Worm (Caenorhabditis elegans) whole organism, young adult: ENCODE results near the gene D1005.2.

Source experiments
- B0035.1 ChIP-seq: sonication (generic microtip); optimal IDR thresholded peaks from 2 replicates; lab custom pipeline; 2016; ENCODE audit warnings: missing genetic modification characterization, mild to moderate bottlenecking, missing compliant biosample characterization, missing genotype, missing genetic modification reagents
- B0261.1 ChIP-seq: sonication (generic microtip); optimal IDR thresholded peaks from 2 replicates; lab custom pipeline; 2016; ENCODE audit warnings: mild to moderate bottlenecking, missing genetic modification characterization, moderate library complexity, missing compliant biosample characterization
- C06A6.2 ChIP-seq: fragments of 200-800 bp; sonication (Bioruptor generic); conservative IDR thresholded peaks from 2 replicates; pipeline ENCODE4 v1.3.6; 2022; ENCODE audit warnings: missing genetic modification characterization, missing compliant biosample characterization
- C17E4.6 ChIP-seq: fragments of 200-800 bp; sonication (Bioruptor generic); IDR thresholded peaks from 2 replicates; pipeline ENCODE4 v1.3.6; 2022; ENCODE audit warnings: missing genetic modification reagents, missing genetic modification characterization, missing compliant biosample characterization
- F22D6.2 ChIP-seq: sonication (generic microtip); optimal IDR thresholded peaks from 2 replicates; lab custom pipeline; 2016; ENCODE audit warnings: mild to moderate bottlenecking, missing genetic modification characterization, missing compliant biosample characterization
- F37B4.10 ChIP-seq: fragments of 200-800 bp; sonication (Bioruptor generic); IDR thresholded peaks from 2 replicates; pipeline ENCODE4 v1.3.6; 2022; ENCODE audit warnings: missing genetic modification characterization, missing compliant biosample characterization
- F39B2.1 ChIP-seq: fragments of 200-800 bp; sonication (Bioruptor generic); IDR thresholded peaks from 2 replicates; pipeline ENCODE4 v1.3.6; 2022; ENCODE audit warnings: missing genetic modification reagents, missing genetic modification characterization, missing compliant biosample characterization
- F55B11.4 ChIP-seq: sonication (generic microtip); optimal IDR thresholded peaks from 2 replicates; lab custom pipeline; 2016; ENCODE audit warnings: missing compliant biosample characterization, missing genetic modification characterization, borderline replicate concordance; ENCODE audit not compliant: insufficient read depth
- F57A8.1 ChIP-seq: fragments of 200-800 bp; sonication (Bioruptor generic); optimal IDR thresholded peaks from 2 replicates; lab custom pipeline; 2018; ENCODE audit warnings: mild to moderate bottlenecking, missing genetic modification characterization, moderate library complexity, missing compliant biosample characterization
- T07F8.4 ChIP-seq: sonication (generic microtip); optimal IDR thresholded peaks from 2 replicates; lab custom pipeline; 2016; ENCODE audit warnings: mild to moderate bottlenecking, missing genetic modification characterization, moderate library complexity, missing compliant biosample characterization
- Y67H2A.10 ChIP-seq: fragments of 200-800 bp; sonication (Bioruptor generic); conservative IDR thresholded peaks from 2 replicates; pipeline ENCODE4 v1.3.6; 2022; ENCODE audit warnings: missing genetic modification reagents, missing genetic modification characterization, missing compliant biosample characterization
- attf-5 ChIP-seq: fragments of 200-800 bp; sonication (Bioruptor generic); optimal IDR thresholded peaks from 2 replicates; lab custom pipeline; 2018; ENCODE audit warnings: mild to moderate bottlenecking, missing genetic modification characterization, missing compliant biosample characterization
- ceh-100 ChIP-seq: fragments of 200-800 bp; sonication (Bioruptor generic); IDR thresholded peaks from 2 replicates; pipeline ENCODE4 v1.3.6; 2022; ENCODE audit warnings: missing genetic modification reagents, missing genetic modification characterization, missing compliant biosample characterization
- ceh-58 ChIP-seq: fragments of 200-800 bp; sonication (Bioruptor generic); IDR thresholded peaks from 2 replicates; pipeline ENCODE4 v1.3.6; 2022; ENCODE audit warnings: missing genetic modification characterization, missing compliant biosample characterization
- ceh-79 ChIP-seq: sonication (generic microtip); optimal IDR thresholded peaks from 2 replicates; lab custom pipeline; 2017; ENCODE audit warnings: mild to moderate bottlenecking, missing genetic modification characterization, missing compliant biosample characterization
- die-1 ChIP-seq: sonication (generic microtip); optimal IDR thresholded peaks from 2 replicates; lab custom pipeline; 2016; ENCODE audit warnings: missing genotype, mild to moderate bottlenecking, missing genetic modification characterization, missing compliant biosample characterization
- dpff-1 ChIP-seq: sonication (generic microtip); optimal IDR thresholded peaks from 2 replicates; lab custom pipeline; 2017; ENCODE audit warnings: mild to moderate bottlenecking, missing genetic modification characterization, missing compliant biosample characterization
- egrh-3 ChIP-seq: fragments of 200-800 bp; sonication (Bioruptor generic); IDR thresholded peaks from 2 replicates; pipeline ENCODE4 v1.3.6; 2022; ENCODE audit warnings: missing genetic modification reagents, missing genetic modification characterization, missing compliant biosample characterization
- ekl-4 ChIP-seq: fragments of 200-800 bp; sonication (Bioruptor generic); IDR thresholded peaks from 2 replicates; pipeline ENCODE4 v1.3.6; 2022; ENCODE audit warnings: missing genetic modification reagents, missing genetic modification characterization, missing compliant biosample characterization
- fkh-3 ChIP-seq: sonication (generic microtip); optimal IDR thresholded peaks from 2 replicates; lab custom pipeline; 2016; ENCODE audit warnings: mild to moderate bottlenecking, missing genetic modification characterization, missing compliant biosample characterization
- hmg-1.2 ChIP-seq: fragments of 200-800 bp; sonication (Bioruptor generic); IDR thresholded peaks from 2 replicates; pipeline ENCODE4 v1.3.6; 2022; ENCODE audit warnings: missing genetic modification reagents, missing genetic modification characterization, missing compliant biosample characterization
- let-607 ChIP-seq, 2 experiments: fragments of 200-800 bp in 1 of 2; sonication (Bioruptor generic) in 1 of 2; sonication (generic microtip) in 1 of 2; optimal IDR thresholded peaks; 2 replicates each; lab custom pipeline; 2016 to 2018; ENCODE audit warnings: mild to moderate bottlenecking in 2 of 2, missing compliant biosample characterization in 2 of 2, missing genetic modification characterization in 2 of 2, moderate library complexity in 2 of 2, missing genotype in 1 of 2
- lin-26 ChIP-seq: fragments of 200-800 bp; sonication (Bioruptor generic); IDR thresholded peaks from 2 replicates; pipeline ENCODE4 v1.3.6; 2022; ENCODE audit warnings: missing genetic modification reagents, missing genetic modification characterization, missing compliant biosample characterization
- lin-35 ChIP-seq, 3 experiments: fragments of 150-350 bp in 2 of 3; sonication (generic microtip) in 1 of 3; optimal IDR thresholded peaks; 2 replicates each; lab custom pipeline; 2014 to 2018; ENCODE audit warnings: missing biosample characterization in 3 of 3, missing genetic modification characterization in 3 of 3, missing genetic modification reagents in 3 of 3
- lin-54 ChIP-seq: fragments of 200-800 bp; sonication (Bioruptor generic); optimal IDR thresholded peaks from 2 replicates; lab custom pipeline; 2018; ENCODE audit warnings: mild to moderate bottlenecking, missing genetic modification characterization, missing compliant biosample characterization
- lsy-27 ChIP-seq: sonication (generic microtip); optimal IDR thresholded peaks from 2 replicates; lab custom pipeline; 2017; ENCODE audit warnings: missing genetic modification characterization, mild to moderate bottlenecking, missing compliant biosample characterization, antibody characterized with exemption, missing genotype, borderline replicate concordance; ENCODE audit not compliant: insufficient read depth
- madf-3 ChIP-seq: fragments of 200-800 bp; sonication (Bioruptor generic); IDR thresholded peaks from 2 replicates; pipeline ENCODE4 v1.3.6; 2022; ENCODE audit warnings: missing genetic modification reagents, missing genetic modification characterization, missing compliant biosample characterization
- madf-6 ChIP-seq: fragments of 200-800 bp; sonication (Bioruptor generic); IDR thresholded peaks from 2 replicates; pipeline ENCODE4 v1.3.6; 2022; ENCODE audit warnings: missing genetic modification reagents, missing genetic modification characterization, missing compliant biosample characterization
- mcd-1 ChIP-seq: fragments of 200-800 bp; sonication (Bioruptor generic); IDR thresholded peaks from 2 replicates; pipeline ENCODE4 v1.3.6; 2022; ENCODE audit warnings: missing genetic modification reagents, missing genetic modification characterization, missing compliant biosample characterization
- nfya-2 ChIP-seq: fragments of 200-800 bp; sonication (Bioruptor generic); IDR thresholded peaks from 2 replicates; pipeline ENCODE4 v1.3.6; 2022; ENCODE audit warnings: missing genetic modification reagents, missing genetic modification characterization, missing compliant biosample characterization
- nfyb-1 ChIP-seq: fragments of 200-800 bp; sonication (Bioruptor generic); IDR thresholded peaks from 2 replicates; pipeline ENCODE4 v1.3.6; 2022; ENCODE audit warnings: missing genetic modification reagents, missing genetic modification characterization, missing compliant biosample characterization
- nhr-27 ChIP-seq: fragments of 200-800 bp; sonication (Bioruptor generic); optimal IDR thresholded peaks from 2 replicates; lab custom pipeline; 2018; ENCODE audit warnings: mild to moderate bottlenecking, missing genetic modification characterization, moderate library complexity, missing compliant biosample characterization
- pha-4 ChIP-seq: fragments of 150-350 bp; sonication (generic microtip); optimal IDR thresholded peaks from 2 replicates; lab custom pipeline; 2014; ENCODE audit warnings: missing biosample characterization, missing genetic modification reagents, missing genetic modification characterization
- rpc-1 ChIP-seq, 2 experiments: fragments of 150-350 bp in 1 of 2; sonication (generic microtip) in 1 of 2; optimal IDR thresholded peaks; 2 replicates each; lab custom pipeline; 2014 to 2018; ENCODE audit warnings: missing biosample characterization in 1 of 2, missing genetic modification characterization in 1 of 2, missing genetic modification reagents in 1 of 2, missing genotype in 1 of 2
- sdz-38 ChIP-seq: sonication (generic microtip); optimal IDR thresholded peaks from 2 replicates; lab custom pipeline; 2016; ENCODE audit warnings: missing genotype, missing genetic modification characterization, missing compliant biosample characterization
- sea-2 ChIP-seq: fragments of 200-800 bp; sonication (Bioruptor generic); IDR thresholded peaks from 2 replicates; pipeline ENCODE4 v1.3.6; 2022; ENCODE audit warnings: missing genetic modification characterization, missing compliant biosample characterization
- snpc-1.1 ChIP-seq: sonication (generic microtip); optimal IDR thresholded peaks from 2 replicates; lab custom pipeline; 2017; ENCODE audit warnings: missing genetic modification characterization, mild to moderate bottlenecking, missing compliant biosample characterization, antibody characterized with exemption, moderate library complexity, missing genotype, missing genetic modification reagents; ENCODE audit not compliant: insufficient read depth
- snpc-4 ChIP-seq, 5 experiments: fragments of 150-350 bp in 1 of 5; sonication (generic microtip) in 4 of 5; optimal IDR thresholded peaks; 2 replicates each; lab custom pipeline; 2014 to 2018; ENCODE audit warnings: missing genetic modification characterization in 5 of 5, missing biosample characterization in 3 of 5, antibody characterized with exemption in 2 of 5, mild to moderate bottlenecking in 2 of 5, missing compliant biosample characterization in 2 of 5, missing genotype in 2 of 5, moderate library complexity in 2 of 5, missing genetic modification reagents in 1 of 5
- tbx-9 ChIP-seq: sonication (generic microtip); optimal IDR thresholded peaks from 2 replicates; lab custom pipeline; 2016; ENCODE audit warnings: borderline replicate concordance, missing genetic modification characterization, inconsistent platforms, missing compliant biosample characterization
- tlf-1 ChIP-seq: fragments of 200-800 bp; sonication (Bioruptor generic); optimal IDR thresholded peaks from 2 replicates; lab custom pipeline; 2018; ENCODE audit warnings: mild to moderate bottlenecking, missing genetic modification characterization, missing compliant biosample characterization
- zfh-2 ChIP-seq: fragments of 200-800 bp; sonication (Bioruptor generic); conservative IDR thresholded peaks from 2 replicates; pipeline ENCODE4 v1.3.6; 2022; ENCODE audit warnings: missing genetic modification reagents, missing genetic modification characterization, missing compliant biosample characterization
- ztf-26 ChIP-seq: sonication (generic microtip); optimal IDR thresholded peaks from 2 replicates; lab custom pipeline; 2017; ENCODE audit warnings: missing genetic modification characterization, missing compliant biosample characterization
- ztf-6 ChIP-seq: fragments of 200-800 bp; sonication (Bioruptor generic); IDR thresholded peaks from 2 replicates; pipeline ENCODE4 v1.3.6; 2022; ENCODE audit warnings: missing genetic modification reagents, missing genetic modification characterization, missing compliant biosample characterization

D1005.2 gene

DNA sequence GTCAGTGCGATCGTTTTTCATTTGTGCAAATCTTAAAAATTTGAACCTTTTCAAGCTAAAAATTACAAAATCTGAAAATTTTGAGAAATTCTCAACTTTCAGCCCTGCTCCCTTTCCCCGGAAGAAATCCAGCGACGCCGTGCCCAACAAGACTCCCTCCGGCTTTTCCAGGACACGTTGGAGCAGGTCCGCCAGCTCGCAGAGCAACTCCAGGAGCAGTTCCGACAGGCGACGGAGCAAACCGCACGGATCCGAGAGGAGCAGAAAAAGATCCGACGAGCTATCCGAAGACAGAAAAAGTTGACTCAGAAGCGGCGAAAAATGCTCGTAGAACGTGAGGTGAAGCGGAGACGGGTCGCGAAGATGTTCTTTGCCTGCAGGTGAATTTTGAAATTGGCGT lies 7.6 kb upstream of the D1005.2 start:
- TF ChIP-seq egrh-3 (GFP tag; lab: Robert Waterston, UW) (peak; percentile 79; the same call in 1 of the 2 replicates), F22D6.2 (tag; lab: Kevin White, UChicago) (no peak), zfh-2 (GFP tag; lab: Robert Waterston, UW) (peak; percentile 89)
- TF ChIP-seq, all 124 proteins: peak for 2

DNA sequence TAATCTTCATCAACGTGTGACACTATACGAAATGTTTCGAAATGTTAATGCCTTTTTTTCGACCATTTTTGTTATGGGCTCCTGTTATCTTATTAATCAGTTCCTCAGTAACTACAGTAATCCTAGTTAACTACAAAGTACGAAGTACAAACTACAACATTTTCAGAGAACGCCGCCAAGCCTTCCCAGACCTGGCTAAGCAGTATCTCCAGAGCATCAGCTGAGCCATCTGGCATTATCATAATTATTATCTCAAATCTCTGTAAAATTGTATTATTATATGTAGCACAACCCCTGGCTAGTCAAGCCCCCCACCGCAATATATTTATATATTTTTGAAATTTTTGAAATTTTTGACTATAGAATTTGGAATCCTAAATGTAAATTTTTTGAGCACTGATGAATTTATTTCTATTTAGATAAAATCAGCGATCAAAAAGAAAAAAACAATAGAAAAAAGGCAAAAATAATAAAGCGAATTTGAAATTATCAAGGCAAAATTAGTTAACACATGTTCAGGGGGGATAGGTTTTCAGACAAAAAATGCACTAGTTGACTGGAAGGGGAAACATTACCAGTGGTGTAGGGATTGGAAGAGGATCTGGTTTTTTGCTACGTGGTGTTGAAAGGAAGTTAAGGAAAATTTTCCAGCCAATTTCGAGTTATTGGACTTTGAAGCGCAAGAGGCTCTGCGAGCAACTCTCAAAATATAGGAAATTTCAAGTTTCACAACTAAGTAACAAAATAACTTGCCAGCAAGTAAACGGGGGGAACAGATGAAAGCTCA lies 6.8 kb upstream of the D1005.2 start:
- TF ChIP-seq tlf-1 (no peak), lin-35 (GFP tag; optimal IDR thresholded peaks at IDR 0.05; lab: Kevin White, UChicago) (peak in 1 of 3 experiments; percentile 56), F39B2.1 (GFP tag; lab: Robert Waterston, UW) (no peak), ztf-6 (GFP tag; lab: Robert Waterston, UW) (no peak), rpc-1 (optimal IDR thresholded peaks at IDR 0.05; lab: Kevin White, UChicago) (no peak), rpc-1 (tag; optimal IDR thresholded peaks at IDR 0.05; lab: Kevin White, UChicago) (no peak), T07F8.4 (no peak), snpc-1.1 (tag; lab: Kevin White, UChicago) (no peak), B0035.1 (tag; lab: Kevin White, UChicago) (no peak), nfya-2 (no peak), Y67H2A.10 (no peak), fkh-3 (tag; lab: Kevin White, UChicago) (no peak), C06A6.2 (GFP tag; lab: Robert Waterston, UW) (no peak), nhr-27 (peak; percentile 35), B0261.1 (tag; lab: Kevin White, UChicago) (no peak), hmg-1.2 (GFP tag; lab: Robert Waterston, UW) (no peak), let-607 (tag; optimal IDR thresholded peaks at IDR 0.05; lab: Kevin White, UChicago) (no peak), F37B4.10 (GFP tag; lab: Robert Waterston, UW) (no peak), attf-5 (GFP tag; lab: Kevin White, UChicago) (no peak), ceh-58 (GFP tag; lab: Robert Waterston, UW) (0 out of 2 replicates have a peak, but pooled peaks have one; percentile 73), F55B11.4 (tag; lab: Kevin White, UChicago) (no peak), zfh-2 (GFP tag; lab: Robert Waterston, UW) (no peak), dpff-1 (tag; lab: Kevin White, UChicago) (no peak), lin-54 (GFP tag; lab: Kevin White, UChicago) (no peak), lin-26 (GFP tag; lab: Robert Waterston, UW) (0 out of 2 replicates have a peak, but pooled peaks have one; percentile 39), tbx-9 (tag; lab: Kevin White, UChicago) (no peak), ceh-79 (tag; lab: Kevin White, UChicago) (no peak), madf-3 (GFP tag; lab: Robert Waterston, UW) (no peak), snpc-4 (GFP tag; optimal IDR thresholded peaks at IDR 0.05; lab: Kevin White, UChicago) (no peak), snpc-4 (tag; optimal IDR thresholded peaks at IDR 0.05; lab: Kevin White, UChicago) (no peak), die-1 (tag; lab: Kevin White, UChicago) (no peak), sdz-38 (tag; lab: Kevin White, UChicago) (no peak), pha-4 (no peak), mcd-1 (GFP tag; lab: Robert Waterston, UW) (no peak), ekl-4 (GFP tag; lab: Robert Waterston, UW) (peak; percentile 11; the same call in 1 of the 2 replicates), F57A8.1 (GFP tag; lab: Kevin White, UChicago) (no peak), madf-6 (GFP tag; lab: Robert Waterston, UW) (no peak), C17E4.6 (no peak), ceh-100 (GFP tag; lab: Robert Waterston, UW) (no peak; the same call in 1 of the 2 replicates), ztf-26 (tag; lab: Kevin White, UChicago) (no peak), nfyb-1 (peak; percentile 39; the same call in 1 of the 2 replicates), sea-2 (no peak), lsy-27 (tag; lab: Kevin White, UChicago) (no peak)
